Worm (Caenorhabditis elegans) whole organism, early embryonic: Measurements from ENCODE around the gene npr-13.

Source experiments
- flt-1 ChIP-seq: fragments of 200-800 bp; sonication (Bioruptor generic); IDR thresholded peaks from 2 replicates; pipeline ENCODE4 v1.3.6; 2022; ENCODE audit warnings: missing genetic modification characterization, missing compliant biosample characterization
- hmbx-1 ChIP-seq: sonication (generic microtip); optimal IDR thresholded peaks from 2 replicates; lab custom pipeline; 2016; ENCODE audit warnings: mild to moderate bottlenecking, missing genetic modification characterization, missing compliant biosample characterization
- tbx-11 ChIP-seq: fragments of 200-800 bp; sonication (Bioruptor generic); IDR thresholded peaks from 2 replicates; pipeline ENCODE4 v1.3.6; 2022; ENCODE audit warnings: missing genetic modification characterization, missing compliant biosample characterization

ce11 chrV:14841660-14842059 lies 16.7 kb downstream of the npr-13 start:
- TF ChIP-seq hmbx-1 (tag; lab: Kevin White, UChicago), result no peak
- TF ChIP-seq tbx-11 (GFP tag; lab: Robert Waterston, UW), result no peak
- no peak for TF ChIP-seq flt-1 (GFP tag; lab: Robert Waterston, UW)
